Worm (Caenorhabditis elegans) whole organism, L2 larva: ENCODE data around the gene dod-3.

Experiments used
- nhr-129 ChIP-seq: fragments of 150-350 bp; optimal IDR thresholded peaks from 2 replicates; lab custom pipeline; 2014; ENCODE audit warnings: missing biosample characterization, missing genetic modification characterization
- sem-4 ChIP-seq: fragments of 150-350 bp; optimal IDR thresholded peaks from 2 replicates; lab custom pipeline; 2014; ENCODE audit warnings: missing biosample characterization, missing genetic modification reagents, missing genetic modification characterization
- ztf-11 ChIP-seq: sonication (generic microtip); optimal IDR thresholded peaks from 2 replicates; lab custom pipeline; 2017; ENCODE audit warnings: missing biosample characterization, missing genetic modification characterization

- TF ChIP-seq ztf-11 (tag; lab: Kevin White, UChicago) (no peak), sem-4 (tag; lab: Kevin White, UChicago) (no peak), nhr-129 (tag; lab: Kevin White, UChicago) (no peak)
Measured at ce11 chrV:2757226-2757893, 26.5 kb upstream of the dod-3 start, which contains the start of gene srx-28.
